Worm (Caenorhabditis elegans) whole organism, early embryonic: ENCODE results near the gene ddx-23.

Experiments used
- B0310.2 ChIP-seq: sonication (generic microtip); optimal IDR thresholded peaks from 2 replicates; lab custom pipeline; 2016; ENCODE audit warnings: mild to moderate bottlenecking, missing genetic modification characterization, missing compliant biosample characterization
- F13C5.2 ChIP-seq: sonication (generic microtip); optimal IDR thresholded peaks from 2 replicates; lab custom pipeline; 2017; ENCODE audit warnings: mild to moderate bottlenecking, missing genetic modification characterization, inconsistent platforms, missing compliant biosample characterization
- aly-1 ChIP-seq: sonication (generic microtip); optimal IDR thresholded peaks from 2 replicates; lab custom pipeline; 2016; ENCODE audit warnings: missing genetic modification characterization, missing compliant biosample characterization
- ama-1 ChIP-seq: fragments of 150-350 bp; optimal IDR thresholded peaks from 2 replicates; lab custom pipeline; 2014
- ceh-13 ChIP-seq: fragments of 200-800 bp; sonication (Bioruptor generic); optimal IDR thresholded peaks from 2 replicates; lab custom pipeline; 2018; ENCODE audit warnings: mild to moderate bottlenecking, missing genetic modification characterization, missing compliant biosample characterization
- ceh-36 ChIP-seq: sonication (generic microtip); optimal IDR thresholded peaks from 2 replicates; lab custom pipeline; 2016; ENCODE audit warnings: missing genetic modification characterization, inconsistent platforms, missing compliant biosample characterization
- ets-7 ChIP-seq: sonication (generic microtip); optimal IDR thresholded peaks from 2 replicates; lab custom pipeline; 2016; ENCODE audit warnings: missing genotype, missing genetic modification characterization, missing compliant biosample characterization
- flt-1 ChIP-seq: fragments of 200-800 bp; sonication (Bioruptor generic); IDR thresholded peaks from 2 replicates; pipeline ENCODE4 v1.3.6; 2022; ENCODE audit warnings: missing genetic modification characterization, missing compliant biosample characterization
- hmbx-1 ChIP-seq: sonication (generic microtip); optimal IDR thresholded peaks from 2 replicates; lab custom pipeline; 2016; ENCODE audit warnings: mild to moderate bottlenecking, missing genetic modification characterization, missing compliant biosample characterization
- hmg-4 ChIP-seq: fragments of 200-800 bp; sonication (Bioruptor generic); optimal IDR thresholded peaks from 2 replicates; lab custom pipeline; 2018; ENCODE audit warnings: mild to moderate bottlenecking, missing genetic modification characterization, missing compliant biosample characterization
- hnd-1 ChIP-seq: sonication (generic microtip); optimal IDR thresholded peaks from 2 replicates; lab custom pipeline; 2016; ENCODE audit warnings: missing genetic modification characterization, missing compliant biosample characterization
- pes-1 ChIP-seq: fragments of 200-800 bp; sonication (Bioruptor generic); IDR thresholded peaks from 2 replicates; pipeline ENCODE4 v1.3.6; 2022; ENCODE audit warnings: missing genetic modification reagents, missing genetic modification characterization, missing compliant biosample characterization
- scrt-1 ChIP-seq: fragments of 200-800 bp; sonication (Bioruptor generic); IDR thresholded peaks from 2 replicates; pipeline ENCODE4 v1.3.6; 2022; ENCODE audit warnings: missing genetic modification characterization, missing compliant biosample characterization
- sea-1 ChIP-seq: fragments of 200-800 bp; sonication (Bioruptor generic); conservative IDR thresholded peaks from 2 replicates; pipeline ENCODE4 v1.3.6; 2022; ENCODE audit warnings: missing genetic modification characterization, missing compliant biosample characterization
- tbx-11 ChIP-seq: fragments of 200-800 bp; sonication (Bioruptor generic); IDR thresholded peaks from 2 replicates; pipeline ENCODE4 v1.3.6; 2022; ENCODE audit warnings: missing genetic modification characterization, missing compliant biosample characterization
- tbx-37 ChIP-seq: fragments of 200-800 bp; sonication (Bioruptor generic); conservative IDR thresholded peaks from 2 replicates; pipeline ENCODE4 v1.3.6; 2022; ENCODE audit warnings: missing genetic modification reagents, missing genetic modification characterization, missing compliant biosample characterization
- tra-4 ChIP-seq: sonication (generic microtip); optimal IDR thresholded peaks from 2 replicates; lab custom pipeline; 2017; ENCODE audit warnings: missing genetic modification characterization, missing compliant biosample characterization

The ddx-23 gene

DNA sequence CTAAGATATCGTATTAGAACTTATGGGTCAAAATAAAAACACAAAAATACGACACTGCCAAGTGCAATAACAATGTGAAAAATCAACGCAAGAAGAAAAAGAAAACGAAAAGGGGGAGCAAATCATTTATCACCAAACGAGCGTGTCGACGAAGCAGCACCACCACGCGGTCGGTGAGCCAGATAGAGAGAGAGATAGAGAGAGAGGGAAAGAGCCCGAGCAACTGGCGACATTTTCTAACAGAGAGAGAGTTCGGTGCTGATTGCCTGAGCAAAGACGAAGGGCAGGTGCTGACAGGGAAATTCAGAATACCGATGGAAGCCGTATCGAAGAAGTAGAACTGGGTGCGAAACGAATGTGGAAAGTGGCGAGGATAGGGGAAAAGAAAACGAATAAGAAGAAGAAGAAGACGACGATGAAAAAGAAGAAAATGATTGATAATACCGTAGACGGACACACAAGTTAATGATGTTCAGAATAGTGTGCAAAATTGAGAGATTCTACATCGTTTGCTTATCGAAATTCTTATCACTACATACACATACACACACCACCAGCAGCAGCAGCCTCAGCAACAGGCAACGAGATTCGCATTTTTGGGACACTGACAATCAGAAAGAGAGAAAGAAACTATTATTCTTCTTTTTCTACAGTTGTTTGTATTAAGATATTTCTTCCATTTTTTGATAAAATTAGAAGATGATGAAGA, 17.8 kb downstream of the ddx-23 start:
- no peak for TF ChIP-seq tbx-11 (GFP tag; lab: Robert Waterston, UW)
- TF ChIP-seq aly-1 (tag; lab: Kevin White, UChicago), result no peak
- no peak for TF ChIP-seq hmg-4 (GFP tag; lab: Kevin White, UChicago)
- no peak for TF ChIP-seq sea-1 (GFP tag; lab: Robert Waterston, UW)
- no peak for TF ChIP-seq tbx-37
- no peak for TF ChIP-seq hmbx-1 (tag; lab: Kevin White, UChicago)
- TF ChIP-seq ets-7 (tag; lab: Kevin White, UChicago), result no peak
- TF ChIP-seq scrt-1 (GFP tag; lab: Robert Waterston, UW), result no peak

- no peak for TF ChIP-seq B0310.2 (tag; lab: Kevin White, UChicago)
Observed at ce11 chrIII:5834663-5835062, 18.4 kb downstream of the ddx-23 start.

DNA sequence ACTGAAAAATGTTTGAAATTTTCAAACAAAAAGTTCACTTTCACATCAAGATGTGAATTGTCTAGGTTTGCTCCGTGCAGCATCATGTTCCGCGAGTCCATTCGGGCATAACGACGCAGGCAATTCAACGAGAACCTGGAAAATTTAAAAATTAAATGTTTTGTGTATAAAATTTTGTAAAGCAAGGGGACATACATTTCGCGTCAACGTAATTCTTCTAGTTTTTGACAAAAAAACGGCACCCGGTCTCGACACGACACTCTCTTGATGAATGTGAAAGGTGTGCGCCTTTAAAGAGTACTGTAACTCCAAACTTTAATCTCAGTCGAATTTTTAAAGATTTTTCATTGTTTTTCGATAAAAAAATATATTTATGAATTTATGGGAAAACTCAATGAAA, 19.0 kb downstream of the ddx-23 start, which contains the start of gene R12B2.6:
TSS of gene R12B2.6 (minus strand) at position 101 of the 400 bp plus-strand sequence.
- TF ChIP-seq ets-7 (tag; lab: Kevin White, UChicago) (no peak), tra-4 (no peak), hmbx-1 (tag; lab: Kevin White, UChicago) (no peak), aly-1 (tag; lab: Kevin White, UChicago) (no peak), tbx-37 (no peak), ceh-36 (tag; lab: Kevin White, UChicago) (no peak), hmg-4 (GFP tag; lab: Kevin White, UChicago) (no peak), ceh-13 (GFP tag; lab: Kevin White, UChicago) (no peak), ama-1 (no peak), pes-1 (no peak), B0310.2 (tag; lab: Kevin White, UChicago) (no peak), tbx-11 (GFP tag; lab: Robert Waterston, UW) (no peak), hnd-1 (tag; lab: Kevin White, UChicago) (no peak), scrt-1 (GFP tag; lab: Robert Waterston, UW) (no peak), sea-1 (GFP tag; lab: Robert Waterston, UW) (no peak)

DNA sequence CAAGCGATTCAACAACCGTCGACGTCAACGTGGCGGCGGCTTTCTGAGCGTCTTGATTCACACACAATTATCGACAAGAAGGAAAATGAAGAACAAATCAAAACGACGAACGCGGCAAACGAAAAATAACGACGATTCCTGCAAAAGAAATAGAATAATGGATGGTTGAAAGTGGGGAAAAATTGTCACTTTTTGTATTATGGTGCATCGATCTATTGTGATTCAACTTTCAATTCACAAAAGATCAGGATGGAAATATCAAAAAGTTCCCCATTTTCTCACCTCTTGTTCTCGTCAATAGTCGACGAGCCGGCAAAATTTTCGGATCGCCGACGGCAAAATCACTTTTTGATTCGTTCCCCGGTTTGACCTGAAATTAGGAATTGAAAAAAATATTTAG, 19.7 kb downstream of the ddx-23 start, which contains the start of the genes R12B2.13 and mdt-15:
TSS of gene R12B2.13 (minus strand) at position 101 of the 400 bp plus-strand sequence.
TSS of gene mdt-15 (minus strand) at position 376 of the 400 bp plus-strand sequence.
- TF ChIP-seq hmbx-1 (tag; lab: Kevin White, UChicago) (no peak), B0310.2 (tag; lab: Kevin White, UChicago) (no peak)

- TF ChIP-seq sea-1 (GFP tag; lab: Robert Waterston, UW) (no peak), tbx-11 (GFP tag; lab: Robert Waterston, UW) (no peak), tra-4 (no peak)
Observed at ce11 chrIII:5832442-5832841, 20.6 kb downstream of the ddx-23 start.

DNA sequence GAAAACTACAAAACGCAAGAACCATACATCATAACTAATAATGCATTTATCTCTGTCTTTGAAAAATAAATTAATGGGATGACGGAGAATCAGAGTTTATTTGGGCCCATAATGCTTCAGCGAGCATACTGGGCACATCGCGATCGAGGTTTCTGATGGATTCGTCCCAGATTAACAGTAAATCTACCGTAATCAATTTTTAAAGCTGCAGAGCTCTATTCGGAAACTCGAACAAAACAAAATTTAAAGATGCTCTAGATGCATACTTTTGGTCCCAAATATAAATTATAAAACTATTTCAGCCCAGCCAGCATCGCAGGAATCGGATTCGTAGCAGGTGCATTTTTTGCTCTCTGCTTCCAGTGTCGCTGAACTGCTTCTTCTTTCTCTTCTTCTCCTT, 25.0 kb downstream of the ddx-23 start:
- TF ChIP-seq tra-4 (no peak), B0310.2 (tag; lab: Kevin White, UChicago) (no peak), flt-1 (GFP tag; lab: Robert Waterston, UW) (no peak), tbx-37 (no peak), ceh-36 (tag; lab: Kevin White, UChicago) (no peak), ama-1 (no peak), F13C5.2 (tag; lab: Kevin White, UChicago) (no peak), aly-1 (tag; lab: Kevin White, UChicago) (no peak), scrt-1 (GFP tag; lab: Robert Waterston, UW) (no peak), tbx-11 (GFP tag; lab: Robert Waterston, UW) (no peak), hnd-1 (tag; lab: Kevin White, UChicago) (no peak), sea-1 (GFP tag; lab: Robert Waterston, UW) (no peak), pes-1 (no peak), ceh-13 (GFP tag; lab: Kevin White, UChicago) (no peak), hmbx-1 (tag; lab: Kevin White, UChicago) (no peak)

ce11 chrIII:5826895-5827437, 26.1 kb downstream of the ddx-23 start:
- TF ChIP-seq flt-1 (GFP tag; lab: Robert Waterston, UW) (no peak), tbx-37 (no peak), hmg-4 (GFP tag; lab: Kevin White, UChicago) (no peak), sea-1 (GFP tag; lab: Robert Waterston, UW) (no peak), scrt-1 (GFP tag; lab: Robert Waterston, UW) (no peak), ceh-13 (GFP tag; lab: Kevin White, UChicago) (no peak), tra-4 (no peak), pes-1 (no peak), F13C5.2 (tag; lab: Kevin White, UChicago) (no peak), ama-1 (no peak), B0310.2 (tag; lab: Kevin White, UChicago) (no peak), ceh-36 (tag; lab: Kevin White, UChicago) (no peak), aly-1 (tag; lab: Kevin White, UChicago) (no peak), hnd-1 (tag; lab: Kevin White, UChicago) (no peak)

DNA sequence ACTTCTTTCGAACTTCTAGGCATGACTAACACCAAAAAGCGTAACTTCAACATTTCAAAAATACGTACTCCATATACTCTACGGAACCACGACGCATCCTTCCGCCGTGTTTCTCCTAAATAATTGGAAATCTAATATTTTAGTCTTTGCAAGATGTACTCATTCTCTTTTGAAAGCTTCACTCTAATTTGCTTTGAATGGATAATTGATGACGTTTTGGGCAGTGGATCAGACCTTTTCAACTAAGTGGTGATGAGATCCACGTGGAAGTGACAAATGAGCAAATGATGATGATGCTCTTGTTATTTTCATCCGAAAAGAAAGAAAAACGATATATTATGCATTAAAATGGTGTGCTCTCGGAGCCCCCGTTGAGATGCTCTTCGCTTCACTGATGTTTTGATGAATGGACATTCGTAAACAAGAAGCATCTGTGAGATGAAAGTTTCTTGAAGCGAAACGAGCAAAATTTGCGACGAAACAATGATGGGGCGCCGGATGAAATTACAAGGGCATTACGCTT, 28.6 kb downstream of the ddx-23 start:
- TF ChIP-seq sea-1 (GFP tag; lab: Robert Waterston, UW) (no peak), ets-7 (tag; lab: Kevin White, UChicago) (no peak), tra-4 (no peak)
